Worm (Caenorhabditis elegans) whole organism, L1 larva: ENCODE data around the gene H43I07.4.

Source experiments
- Y116A8C.19 ChIP-seq: sonication (generic microtip); optimal IDR thresholded peaks from 2 replicates; lab custom pipeline; 2016; ENCODE audit warnings: missing compliant biosample characterization, missing genetic modification characterization, borderline replicate concordance
- alr-1 ChIP-seq: fragments of 200-800 bp; sonication (Bioruptor generic); optimal IDR thresholded peaks from 2 replicates; lab custom pipeline; 2018; ENCODE audit warnings: borderline replicate concordance, mild to moderate bottlenecking, missing genetic modification characterization, missing compliant biosample characterization
- aly-2 ChIP-seq: fragments of 150-350 bp; optimal IDR thresholded peaks from 2 replicates; lab custom pipeline; 2014; ENCODE audit warnings: missing biosample characterization, missing genetic modification characterization
- ama-1 ChIP-seq: fragments of 150-350 bp; optimal IDR thresholded peaks from 2 replicates; lab custom pipeline; 2014
- blmp-1 ChIP-seq: fragments of 150-350 bp; optimal IDR thresholded peaks from 2 replicates; lab custom pipeline; 2014; ENCODE audit warnings: missing biosample characterization, missing genetic modification characterization
- ceh-82 ChIP-seq, 3 experiments: fragments of 150-350 bp in 1 of 3; sonication (generic microtip) in 2 of 3; optimal IDR thresholded peaks; 2 replicates each; lab custom pipeline; 2014 to 2017; ENCODE audit warnings: missing biosample characterization in 3 of 3, missing genetic modification characterization in 3 of 3
- ceh-88 ChIP-seq: fragments of 200-800 bp; sonication (Bioruptor generic); IDR thresholded peaks from 2 replicates; pipeline ENCODE4 v1.3.6; 2022; ENCODE audit warnings: missing genetic modification characterization, missing compliant biosample characterization
- ces-1 ChIP-seq: fragments of 150-350 bp; optimal IDR thresholded peaks from 2 replicates; lab custom pipeline; 2014; ENCODE audit warnings: missing biosample characterization, missing genetic modification reagents, missing genetic modification characterization
- dpl-1 ChIP-seq, 3 experiments: fragments of 150-350 bp in 2 of 3; sonication (generic microtip) in 1 of 3; optimal IDR thresholded peaks; 2 replicates each; lab custom pipeline; 2014 to 2017; ENCODE audit warnings: missing biosample characterization in 3 of 3, missing genetic modification characterization in 3 of 3, missing genetic modification reagents in 3 of 3
- dsc-1 ChIP-seq: sonication (generic microtip); optimal IDR thresholded peaks from 2 replicates; lab custom pipeline; 2016; ENCODE audit warnings: mild to moderate bottlenecking, missing genetic modification characterization, missing compliant biosample characterization
- efl-1 ChIP-seq, 4 experiments: fragments of 150-350 bp; optimal IDR thresholded peaks in 3 of 4; peaks in 1 of 4; 1 replicate in 1 of 4; 2 replicates in 3 of 4; lab custom pipeline; 2014; ENCODE audit warnings: missing biosample characterization in 2 of 4, missing genetic modification characterization in 2 of 4, missing genetic modification reagents in 2 of 4
- efl-3 ChIP-seq: fragments of 200-800 bp; sonication (Bioruptor generic); optimal IDR thresholded peaks from 2 replicates; lab custom pipeline; 2018; ENCODE audit warnings: mild to moderate bottlenecking, missing genetic modification characterization, missing compliant biosample characterization
- elt-3 ChIP-seq, 6 experiments: fragments of 150-350 bp in 1 of 6; sonication (generic microtip); optimal IDR thresholded peaks; 2 replicates each; lab custom pipeline; 2017 to 2018; ENCODE audit warnings: missing biosample characterization in 6 of 6, missing genetic modification characterization in 6 of 6, inconsistent platforms in 1 of 6
- ets-5 ChIP-seq: fragments of 200-800 bp; sonication (Bioruptor generic); IDR thresholded peaks from 2 replicates; pipeline ENCODE4 v1.3.6; 2022; ENCODE audit warnings: missing genetic modification characterization, missing compliant biosample characterization
- fkh-10 ChIP-seq: sonication (generic microtip); optimal IDR thresholded peaks from 2 replicates; lab custom pipeline; 2017; ENCODE audit warnings: missing biosample characterization, missing genetic modification reagents, missing genetic modification characterization
- fkh-8 ChIP-seq: sonication (generic microtip); optimal IDR thresholded peaks from 2 replicates; lab custom pipeline; 2016; ENCODE audit warnings: mild to moderate bottlenecking, missing genetic modification characterization, missing compliant biosample characterization
- grh-1 ChIP-seq: fragments of 200-800 bp; sonication (Bioruptor generic); IDR thresholded peaks from 2 replicates; pipeline ENCODE4 v1.3.6; 2022; ENCODE audit warnings: missing genetic modification reagents, missing genetic modification characterization, missing compliant biosample characterization
- hpl-2 ChIP-seq: fragments of 150-350 bp; optimal IDR thresholded peaks from 2 replicates; lab custom pipeline; 2014; ENCODE audit warnings: missing biosample characterization, missing genetic modification reagents, missing genetic modification characterization
- irx-1 ChIP-seq: sonication (generic microtip); optimal IDR thresholded peaks from 2 replicates; lab custom pipeline; 2016; ENCODE audit warnings: missing genetic modification characterization, missing compliant biosample characterization
- isw-1 ChIP-seq: fragments of 200-800 bp; sonication (Bioruptor generic); IDR thresholded peaks from 2 replicates; pipeline ENCODE4 v1.3.6; 2022; ENCODE audit warnings: missing genetic modification characterization, missing compliant biosample characterization
- jun-1 ChIP-seq: fragments of 150-350 bp; optimal IDR thresholded peaks from 2 replicates; lab custom pipeline; 2014; ENCODE audit warnings: missing biosample characterization, missing genetic modification reagents, missing genetic modification characterization
- lin-13 ChIP-seq: fragments of 150-350 bp; optimal IDR thresholded peaks from 2 replicates; lab custom pipeline; 2014; ENCODE audit warnings: missing biosample characterization, missing genetic modification reagents, missing genetic modification characterization
- lin-14 ChIP-seq: fragments of 200-800 bp; sonication (Bioruptor generic); optimal IDR thresholded peaks from 2 replicates; lab custom pipeline; 2018; ENCODE audit warnings: mild to moderate bottlenecking, missing genetic modification characterization, moderate library complexity, missing compliant biosample characterization
- lin-35 ChIP-seq, 2 experiments: fragments of 150-350 bp; optimal IDR thresholded peaks; 2 replicates each; lab custom pipeline; 2014; ENCODE audit warnings: missing biosample characterization in 2 of 2, missing genetic modification characterization in 2 of 2, missing genetic modification reagents in 2 of 2
- lir-3 ChIP-seq: sonication (generic microtip); optimal IDR thresholded peaks from 2 replicates; lab custom pipeline; 2016; ENCODE audit warnings: mild to moderate bottlenecking, missing genetic modification characterization, moderate library complexity, missing compliant biosample characterization; ENCODE audit not compliant: poor library complexity
- lsy-2 ChIP-seq, 2 experiments: fragments of 150-350 bp; optimal IDR thresholded peaks; 2 replicates each; lab custom pipeline; 2014; ENCODE audit warnings: missing biosample characterization in 2 of 2, missing genetic modification characterization in 2 of 2
- mef-2 ChIP-seq: fragments of 150-350 bp; optimal IDR thresholded peaks from 2 replicates; lab custom pipeline; 2014; ENCODE audit warnings: missing biosample characterization, missing genetic modification characterization
- nhr-19 ChIP-seq: fragments of 200-800 bp; sonication (Bioruptor generic); conservative IDR thresholded peaks from 2 replicates; pipeline ENCODE4 v1.3.6; 2022; ENCODE audit warnings: missing genetic modification characterization, missing compliant biosample characterization
- nhr-20 ChIP-seq: sonication (generic microtip); optimal IDR thresholded peaks from 2 replicates; lab custom pipeline; 2016; ENCODE audit warnings: mild to moderate bottlenecking, missing genetic modification characterization, missing compliant biosample characterization
- nhr-237 ChIP-seq: fragments of 150-350 bp; optimal IDR thresholded peaks from 2 replicates; lab custom pipeline; 2014; ENCODE audit warnings: missing biosample characterization, missing genetic modification characterization
- nhr-47 ChIP-seq: sonication (generic microtip); optimal IDR thresholded peaks from 2 replicates; lab custom pipeline; 2016; ENCODE audit warnings: mild to moderate bottlenecking, missing genetic modification characterization, moderate library complexity, missing compliant biosample characterization
- nhr-71 ChIP-seq: sonication (generic microtip); optimal IDR thresholded peaks from 2 replicates; lab custom pipeline; 2016; ENCODE audit warnings: mild to moderate bottlenecking, missing genetic modification characterization, moderate library complexity, missing compliant biosample characterization
- nhr-84 ChIP-seq: sonication (generic microtip); optimal IDR thresholded peaks from 2 replicates; lab custom pipeline; 2017; ENCODE audit warnings: missing biosample characterization, missing genetic modification characterization
- nhr-85 ChIP-seq: sonication (generic microtip); peaks from one replicate; lab custom pipeline; 2016; ENCODE audit warnings: missing genetic modification characterization, inconsistent platforms, missing compliant biosample characterization
- nhr-90 ChIP-seq: sonication (generic microtip); optimal IDR thresholded peaks from 2 replicates; lab custom pipeline; 2016; ENCODE audit warnings: mild to moderate bottlenecking, missing genetic modification characterization, missing compliant biosample characterization; ENCODE audit not compliant: poor library complexity
- pqm-1 ChIP-seq: sonication (generic microtip); optimal IDR thresholded peaks from 3 replicates; lab custom pipeline; 2017; ENCODE audit warnings: missing biosample characterization, missing genetic modification characterization
- skn-1 ChIP-seq: fragments of 150-350 bp; optimal IDR thresholded peaks from 2 replicates; lab custom pipeline; 2014; ENCODE audit warnings: missing biosample characterization, missing genetic modification characterization
- snu-23 ChIP-seq: sonication (generic microtip); optimal IDR thresholded peaks from 2 replicates; lab custom pipeline; 2016; ENCODE audit warnings: missing genetic modification characterization, missing compliant biosample characterization
- tbx-2 ChIP-seq: sonication (generic microtip); optimal IDR thresholded peaks from 2 replicates; lab custom pipeline; 2016; ENCODE audit warnings: missing genetic modification characterization, missing compliant biosample characterization
- unc-130 ChIP-seq: fragments of 150-350 bp; optimal IDR thresholded peaks from 2 replicates; lab custom pipeline; 2017; ENCODE audit warnings: missing biosample characterization, missing genetic modification characterization, inconsistent platforms
- unc-30 ChIP-seq: sonication (generic microtip); optimal IDR thresholded peaks from 2 replicates; lab custom pipeline; 2017; ENCODE audit warnings: missing biosample characterization, missing genetic modification characterization
- unc-62 ChIP-seq: fragments of 150-350 bp; optimal IDR thresholded peaks from 2 replicates; lab custom pipeline; 2014; ENCODE audit warnings: missing biosample characterization, missing genetic modification reagents, missing genetic modification characterization
- unc-86 ChIP-seq: sonication (generic microtip); optimal IDR thresholded peaks from 2 replicates; lab custom pipeline; 2016; ENCODE audit warnings: missing genetic modification characterization, missing compliant biosample characterization
- unc-98 ChIP-seq: fragments of 200-800 bp; sonication (Bioruptor generic); IDR thresholded peaks from 2 replicates; pipeline ENCODE4 v1.3.6; 2022; ENCODE audit warnings: missing genetic modification characterization, missing compliant biosample characterization
- vab-15 ChIP-seq: sonication (generic microtip); optimal IDR thresholded peaks from 2 replicates; lab custom pipeline; 2017; ENCODE audit warnings: missing genotype, mild to moderate bottlenecking, missing genetic modification characterization, missing compliant biosample characterization
- zag-1 ChIP-seq: fragments of 150-350 bp; optimal IDR thresholded peaks from 2 replicates; lab custom pipeline; 2014; ENCODE audit warnings: missing biosample characterization, missing genetic modification characterization

Gene H43I07.4

ce11 chrV:4189618-4190017 is 26.3 kb upstream of the H43I07.4 start:
- TF ChIP-seq ets-5 (GFP tag; lab: Robert Waterston, UW): no peak
- no peak for TF ChIP-seq nhr-84 (tag; lab: Kevin White, UChicago)
- no peak for TF ChIP-seq nhr-20 (tag; lab: Kevin White, UChicago)
- TF ChIP-seq hpl-2: no peak
- TF ChIP-seq alr-1 (tag; lab: Kevin White, UChicago): no peak
- TF ChIP-seq isw-1 (GFP tag; lab: Robert Waterston, UW): no peak
- no peak for TF ChIP-seq tbx-2 (tag; lab: Kevin White, UChicago)
- TF ChIP-seq ceh-88 (GFP tag; lab: Robert Waterston, UW): no peak
- TF ChIP-seq blmp-1 (tag; lab: Kevin White, UChicago): no peak
- no peak for TF ChIP-seq nhr-237 (tag; lab: Kevin White, UChicago)
- no peak for TF ChIP-seq lir-3
- TF ChIP-seq nhr-85 (tag; lab: Kevin White, UChicago): no peak
- no peak for TF ChIP-seq unc-62 (GFP tag; lab: Kevin White, UChicago)

- TF ChIP-seq unc-62 (GFP tag; lab: Kevin White, UChicago) (no peak), ama-1 (lab: Kevin White, UChicago) (peak; percentile 7), efl-3 (GFP tag; lab: Kevin White, UChicago) (no peak), efl-1 (optimal IDR thresholded peaks at IDR 0.05; lab: Kevin White, UChicago) (no peak), efl-1 (GFP tag; optimal IDR thresholded peaks at IDR 0.05 in 1 of 2; lab: Kevin White, UChicago) (peak in 1 of 2 experiments; percentile 2)
Measured at ce11 chrV:4190232-4190631, 25.7 kb upstream of the H43I07.4 start.

ce11 chrV:4192688-4193471 is 23.1 kb upstream of the H43I07.4 start:
- no peak for TF ChIP-seq aly-2 (tag; lab: Kevin White, UChicago)
- peak; percentile 19 for TF ChIP-seq snu-23 (GFP tag; lab: Kevin White, UChicago)
- TF ChIP-seq lin-35 (GFP tag; optimal IDR thresholded peaks at IDR 0.05; lab: Kevin White, UChicago): peak; percentile 8 to 70
- no peak for TF ChIP-seq jun-1 (tag; lab: Kevin White, UChicago)
- no peak for TF ChIP-seq nhr-19
- peak; percentile 11 for TF ChIP-seq blmp-1 (tag; lab: Kevin White, UChicago)
- TF ChIP-seq grh-1 (GFP tag; lab: Robert Waterston, UW): peak; percentile 88
- no peak for TF ChIP-seq ceh-88 (GFP tag; lab: Robert Waterston, UW)
- no peak for TF ChIP-seq unc-130
- TF ChIP-seq isw-1 (GFP tag; lab: Robert Waterston, UW): no peak
- no peak for TF ChIP-seq unc-98 (GFP tag; lab: Robert Waterston, UW)
- TF ChIP-seq lsy-2 (tag; optimal IDR thresholded peaks at IDR 0.05; lab: Kevin White, UChicago): no peak
- TF ChIP-seq pqm-1: no peak
- peak in 1 of 6 experiments; percentile 44 for TF ChIP-seq elt-3 (tag; optimal IDR thresholded peaks at IDR 0.05; lab: Kevin White, UChicago)
- no peak for TF ChIP-seq Y116A8C.19 (tag; lab: Kevin White, UChicago)
- no peak for TF ChIP-seq fkh-10 (GFP tag; lab: Kevin White, UChicago)
- peak; percentile 41 for TF ChIP-seq unc-86 (tag; lab: Kevin White, UChicago)
- peak; percentile 45 for TF ChIP-seq lin-13 (GFP tag; lab: Kevin White, UChicago)
- peak in 2 of 3 experiments; percentile 14 to 41 for TF ChIP-seq dpl-1 (GFP tag; optimal IDR thresholded peaks at IDR 0.05; lab: Kevin White, UChicago)
- peak; percentile 59 for TF ChIP-seq lin-14 (GFP tag; lab: Kevin White, UChicago)
- TF ChIP-seq zag-1: no peak
- TF ChIP-seq fkh-8 (tag; lab: Kevin White, UChicago): peak; percentile 63
- TF ChIP-seq irx-1 (tag; lab: Kevin White, UChicago): peak; percentile 4
- TF ChIP-seq ces-1 (GFP tag; lab: Kevin White, UChicago): no peak
- TF ChIP-seq nhr-90 (tag; lab: Kevin White, UChicago): peak; percentile 24
- TF ChIP-seq nhr-47: peak; percentile 50
- no peak for TF ChIP-seq efl-3 (GFP tag; lab: Kevin White, UChicago)
- no peak for TF ChIP-seq mef-2 (tag; lab: Kevin White, UChicago)
- TF ChIP-seq nhr-20 (tag; lab: Kevin White, UChicago): peak; percentile 62
- TF ChIP-seq dsc-1: peak; percentile 47
- peak; percentile 26 for TF ChIP-seq vab-15
- TF ChIP-seq nhr-71 (tag; lab: Kevin White, UChicago): peak; percentile 62
- peak; percentile 92 for TF ChIP-seq nhr-85 (tag; lab: Kevin White, UChicago)
- TF ChIP-seq skn-1 (tag; lab: Kevin White, UChicago): no peak
- TF ChIP-seq unc-30 (tag; lab: Kevin White, UChicago): no peak
- peak in 1 of 3 experiments; percentile 21 for TF ChIP-seq ceh-82 (tag; optimal IDR thresholded peaks at IDR 0.05; lab: Kevin White, UChicago)
- TF ChIP-seq efl-1 (optimal IDR thresholded peaks at IDR 0.05; lab: Kevin White, UChicago): no peak
- peak; percentile 12 to 89 for TF ChIP-seq efl-1 (GFP tag; optimal IDR thresholded peaks at IDR 0.05 in 1 of 2; lab: Kevin White, UChicago)
